Worm (Caenorhabditis elegans): ENCODE data around the gene F43G6.10.

ce11 chrII:11802451-11802850, 6.7 kb upstream of the F43G6.10 start, which contains the start of gene F43G6.17:
- TF ChIP-seq med-1 (GFP tag; optimal IDR thresholded peaks at IDR 0.05; ENCODE audit: insufficient read depth) = no peak
- TF ChIP-seq cog-1 (tag; optimal IDR thresholded peaks at IDR 0.05) = no peak

Data from whole organism, midembryonic.